Fruit fly (Drosophila melanogaster): ENCODE data around the gene CG42322.

dm6 chr3R:20782104-20782654 lies 42.3 kb downstream of the CG42322 start:
- TF ChIP-seq CG8478 (optimal IDR thresholded peaks at IDR 0.05) (no peak), CTCF (optimal IDR thresholded peaks at IDR 0.05) (no peak)

Measured in S2 (cell line).